Worm (Caenorhabditis elegans): ENCODE measurements around the gene Y110A2AL.5.

ce11 chrII:2834105-2834504 is 30.2 kb upstream of the Y110A2AL.5 start:
- TF ChIP-seq nhr-237 (tag; optimal IDR thresholded peaks at IDR 0.05) (no peak), zag-1 (tag; optimal IDR thresholded peaks at IDR 0.05) (no peak), fos-1 (tag; optimal IDR thresholded peaks at IDR 0.05) (no peak), nhr-28 (tag; optimal IDR thresholded peaks at IDR 0.05) (peak; percentile 76), fkh-10 (GFP tag; optimal IDR thresholded peaks at IDR 0.05) (no peak), aly-2 (tag; optimal IDR thresholded peaks at IDR 0.05) (no peak), F49E8.2 (tag; optimal IDR thresholded peaks at IDR 0.05; ENCODE audit: borderline replicate concordance) (no peak), saeg-2 (GFP tag; IDR thresholded peaks at IDR 0.05) (no peak), nhr-76 (tag; optimal IDR thresholded peaks at IDR 0.05) (no peak), tag-97 (GFP tag; IDR thresholded peaks at IDR 0.05) (no peak), nhr-41 (GFP tag; IDR thresholded peaks at IDR 0.05) (no peak), snpc-1.2 (GFP tag; IDR thresholded peaks at IDR 0.05) (no peak), nhr-42 (GFP tag; IDR thresholded peaks at IDR 0.05) (no peak)

All from whole organism, L4 larva.